Fruit fly (Drosophila melanogaster): Measurements from ENCODE around the gene CG42590.
A peak's percentile ranks its signal among the peaks of the same experiment; 100 is the strongest.

CG42590 gene

dm6 chr3L:8065575-8066410, 3.3 kb downstream of the CG42590 start (continued):
- TF ChIP-seq CG7745 (tag; optimal IDR thresholded peaks at IDR 0.05) (peak; percentile 100), Doc3 (GFP tag; IDR thresholded peaks at IDR 0.05; ENCODE audit: partially characterized antibody) (peak; percentile 36; the same call in 1 of the 3 replicates), repo (GFP tag; optimal IDR thresholded peaks at IDR 0.05) (no peak), GATAe (GFP tag; conservative IDR thresholded peaks at IDR 0.05) (no peak), Scr (GFP tag; IDR thresholded peaks at IDR 0.05; ENCODE audit: partially characterized antibody) (peak; percentile 80), bbx (GFP tag; IDR thresholded peaks at IDR 0.05; ENCODE audit: partially characterized antibody) (peak; percentile 93), CG8290 (GFP tag; optimal IDR thresholded peaks at IDR 0.05) (no peak), CG8290 (tag; optimal IDR thresholded peaks at IDR 0.05) (peak in 1 of 2 experiments; percentile 18), knrl (GFP tag; IDR thresholded peaks at IDR 0.05; ENCODE audit: partially characterized antibody) (peak; percentile 67), CG4424 (GFP tag; optimal IDR thresholded peaks at IDR 0.05) (no peak), kni (GFP tag; optimal IDR thresholded peaks at IDR 0.05) (peak; percentile 40), CG4707 (GFP tag; optimal IDR thresholded peaks at IDR 0.05) (peak; percentile 44), kah (GFP tag; optimal IDR thresholded peaks at IDR 0.05) (peak; percentile 34), lmd (GFP tag; IDR thresholded peaks at IDR 0.05) (no peak), unc-4 (GFP tag; IDR thresholded peaks at IDR 0.05; ENCODE audit: partially characterized antibody) (0 out of 2 replicates have a peak, but pooled peaks have one; percentile 45), CG12155 (GFP tag; optimal IDR thresholded peaks at IDR 0.05) (peak; percentile 91), CG8089 (GFP tag; optimal IDR thresholded peaks at IDR 0.05) (no peak), D (optimal IDR thresholded peaks at IDR 0.05) (no peak), D (GFP tag; optimal IDR thresholded peaks at IDR 0.05) (no peak), Bdp1 (GFP tag; optimal IDR thresholded peaks at IDR 0.05) (peak; percentile 99), vvl (GFP tag; IDR thresholded peaks at IDR 0.05) (peak; percentile 75; the same call in 1 of the 2 replicates), CTCF (GFP tag; optimal IDR thresholded peaks at IDR 0.05) (peak; percentile 9), Aef1 (GFP tag; IDR thresholded peaks at IDR 0.05) (no peak), gsb (GFP tag; IDR thresholded peaks at IDR 0.05) (no peak), croc (GFP tag; conservative IDR thresholded peaks at IDR 0.05) (no peak), Hr51 (GFP tag; optimal IDR thresholded peaks at IDR 0.05) (peak in 1 of 2 experiments; percentile 13), CG6791 (GFP tag; IDR thresholded peaks at IDR 0.05; ENCODE audit: partially characterized antibody) (peak; percentile 96), otp (GFP tag; IDR thresholded peaks at IDR 0.05) (peak; percentile 62; the same call in 2 of the 3 replicates), Adf1 (GFP tag; IDR thresholded peaks at IDR 0.05) (no peak), bsh (GFP tag; optimal IDR thresholded peaks at IDR 0.05) (peak in 1 of 2 experiments; percentile 14), CG16813 (GFP tag; IDR thresholded peaks at IDR 0.05; ENCODE audit: partially characterized antibody) (peak; percentile 92), Pdp1 (GFP tag; optimal IDR thresholded peaks at IDR 0.05) (peak in 1 of 2 experiments; percentile 30), gcm (GFP tag; optimal IDR thresholded peaks at IDR 0.05) (peak; percentile 36), CG12744 (GFP tag; optimal IDR thresholded peaks at IDR 0.05) (no peak), CG2199 (GFP tag; IDR thresholded peaks at IDR 0.05) (0 out of 3 replicates have a peak, but pooled peaks have one; percentile 41), Bgb (GFP tag; IDR thresholded peaks at IDR 0.05; ENCODE audit: partially characterized antibody) (peak; percentile 89), Vsx1 (GFP tag; optimal IDR thresholded peaks at IDR 0.05) (peak; percentile 12), eve (GFP tag; optimal IDR thresholded peaks at IDR 0.05) (peak in 1 of 2 experiments; percentile 77), Sox100B (GFP tag; optimal IDR thresholded peaks at IDR 0.05) (peak; percentile 16), CG6254 (GFP tag; optimal IDR thresholded peaks at IDR 0.05) (peak; percentile 51), tup (GFP tag; optimal IDR thresholded peaks at IDR 0.05) (no peak), grau (tag; optimal IDR thresholded peaks at IDR 0.05) (peak; percentile 18), sna (GFP tag; IDR thresholded peaks at IDR 0.05; ENCODE audit: partially characterized antibody) (no peak), hb (GFP tag; IDR thresholded peaks at IDR 0.05; ENCODE audit: partially characterized antibody) (peak; percentile 75), luna (GFP tag; optimal IDR thresholded peaks at IDR 0.05) (no peak), HLH4C (GFP tag; IDR thresholded peaks at IDR 0.05; ENCODE audit: partially characterized antibody) (peak; percentile 77), ato (GFP tag; IDR thresholded peaks at IDR 0.05; ENCODE audit: partially characterized antibody) (peak; percentile 85), Atf-2 (GFP tag; optimal IDR thresholded peaks at IDR 0.05) (no peak)

Measured in whole organism, embryonic.